Fruit fly (Drosophila melanogaster) whole organism, adult: ENCODE measurements around the gene Aldh7A1.

Experiments
- CG14711 ChIP-seq: fragments of 200-800 bp; sonication (Bioruptor generic); optimal IDR thresholded peaks from 2 replicates; lab custom pipeline; 2018; ENCODE audit warnings: missing biosample characterization, mild to moderate bottlenecking, missing genetic modification characterization, moderate library complexity
- kay ChIP-seq: fragments of 200-800 bp; sonication (Bioruptor generic); peaks from one replicate; lab custom pipeline; 2016; ENCODE audit warnings: missing biosample characterization, missing genetic modification characterization, borderline replicate concordance
- ovo ChIP-seq: fragments of 200-800 bp; sonication (Bioruptor generic); optimal IDR thresholded peaks from 2 replicates; lab custom pipeline; 2016; ENCODE audit warnings: missing biosample characterization, missing genetic modification characterization

- TF ChIP-seq ovo (GFP tag; lab: Kevin White, UChicago): no peak
- no peak for TF ChIP-seq CG14711
- no peak for TF ChIP-seq kay
These were observed 1.8 kb upstream of the Aldh7A1 start, which contains the start of gene CG14088 for dm6 chr3L:19270542-19270941.
